Worm (Caenorhabditis elegans) whole organism, young adult: ENCODE data around the gene cks-1.

Experiments used
- D2030.7 ChIP-seq: fragments of 200-800 bp; sonication (Bioruptor generic); IDR thresholded peaks from 2 replicates; pipeline ENCODE4 v1.3.6; 2022; ENCODE audit warnings: missing genetic modification reagents, missing genetic modification characterization, missing compliant biosample characterization
- F49E8.2 ChIP-seq: sonication (generic microtip); optimal IDR thresholded peaks from 3 replicates; lab custom pipeline; 2017; ENCODE audit warnings: missing genetic modification characterization, mild to moderate bottlenecking, missing compliant biosample characterization, antibody characterized with exemption, moderate library complexity; ENCODE audit not compliant: insufficient read depth
- F55B11.4 ChIP-seq: sonication (generic microtip); optimal IDR thresholded peaks from 2 replicates; lab custom pipeline; 2016; ENCODE audit warnings: missing compliant biosample characterization, missing genetic modification characterization, borderline replicate concordance; ENCODE audit not compliant: insufficient read depth
- ceh-79 ChIP-seq: sonication (generic microtip); optimal IDR thresholded peaks from 2 replicates; lab custom pipeline; 2017; ENCODE audit warnings: mild to moderate bottlenecking, missing genetic modification characterization, missing compliant biosample characterization

ce11 chrIV:8481308-8481707, 32.4 kb upstream of the cks-1 start, which contains the start of gene spp-8:
- TF ChIP-seq D2030.7 (no peak), F55B11.4 (no peak), F49E8.2 (tag; lab: Kevin White, UChicago) (no peak), ceh-79 (tag; lab: Kevin White, UChicago) (no peak)
